Fruit fly (Drosophila melanogaster) whole organism: Measurements from ENCODE around the gene CG3061.

ENCODE experiments used
- CG8478 ChIP-seq: fragments of >200 bp; optimal IDR thresholded peaks from 2 replicates; lab custom pipeline; 2018; ENCODE audit warnings: inconsistent platforms
- Dll ChIP-seq: fragments of >200 bp; optimal IDR thresholded peaks from 2 replicates; lab custom pipeline; 2017
- EcR ChIP-seq, 2 experiments: fragments of >200 bp; optimal IDR thresholded peaks; 2 replicates each; lab custom pipeline; 2017; ENCODE audit warnings: missing biosample characterization in 2 of 2, missing genetic modification characterization in 2 of 2, missing genetic modification reagents in 2 of 2
- pan ChIP-seq: fragments of >200 bp; optimal IDR thresholded peaks from 2 replicates; lab custom pipeline; 2017
- usp ChIP-seq: fragments of >200 bp; optimal IDR thresholded peaks from 2 replicates; lab custom pipeline; 2017; ENCODE audit warnings: missing biosample characterization, missing genetic modification characterization, mixed read lengths

- TF ChIP-seq Dll (lab: Kevin White, UChicago): no peak
- no peak for TF ChIP-seq EcR (GFP tag; optimal IDR thresholded peaks at IDR 0.05; lab: Kevin White, UChicago)
- TF ChIP-seq pan (lab: Kevin White, UChicago): no peak
- TF ChIP-seq CG8478 (lab: Kevin White, UChicago): no peak
- TF ChIP-seq usp (GFP tag; lab: Kevin White, UChicago): no peak
These were observed 18.5 kb downstream of the CG3061 start for dm6 chr3R:14050556-14051170.
